Fruit fly (Drosophila melanogaster) whole organism, embryonic: Measurements from ENCODE around the gene CG4593.

ENCODE experiments used
- CG15479 ChIP-seq: fragments of 200-800 bp; sonication (Bioruptor generic); optimal IDR thresholded peaks from 3 replicates; lab custom pipeline; 2019; ENCODE audit warnings: missing biosample characterization, mild to moderate bottlenecking, missing genetic modification characterization, moderate library complexity
- Hsf ChIP-seq: fragments of 200-800 bp; sonication (Bioruptor generic); optimal IDR thresholded peaks from 3 replicates; lab custom pipeline; 2016; ENCODE audit warnings: missing biosample characterization, missing genetic modification characterization
- Vsx1 ChIP-seq: fragments of 200-800 bp; sonication (Bioruptor generic); optimal IDR thresholded peaks from 2 replicates; lab custom pipeline; 2017; ENCODE audit warnings: missing biosample characterization, mild to moderate bottlenecking, missing genetic modification characterization, missing genetic modification reagents
- dysf ChIP-seq: fragments of 200-800 bp; sonication (Bioruptor generic); IDR thresholded peaks from 3 replicates; pipeline ENCODE4 v1.3.6; 2022; ENCODE audit warnings: missing biosample characterization, missing genetic modification characterization
- lola ChIP-seq, 3 experiments: fragments of >200 bp in 2 of 3; fragments of 200-800 bp in 1 of 3; sonication (Bioruptor generic) in 1 of 3; optimal IDR thresholded peaks; 2 replicates each; lab custom pipeline; 2017 to 2019; ENCODE audit warnings: missing biosample characterization in 3 of 3, missing genetic modification characterization in 3 of 3, mild to moderate bottlenecking in 1 of 3, moderate library complexity in 1 of 3
- vvl ChIP-seq: fragments of 200-800 bp; sonication (Bioruptor generic); IDR thresholded peaks from 2 replicates; pipeline ENCODE4 v1.3.6; 2022; ENCODE audit warnings: missing biosample characterization, missing genetic modification characterization

DNA sequence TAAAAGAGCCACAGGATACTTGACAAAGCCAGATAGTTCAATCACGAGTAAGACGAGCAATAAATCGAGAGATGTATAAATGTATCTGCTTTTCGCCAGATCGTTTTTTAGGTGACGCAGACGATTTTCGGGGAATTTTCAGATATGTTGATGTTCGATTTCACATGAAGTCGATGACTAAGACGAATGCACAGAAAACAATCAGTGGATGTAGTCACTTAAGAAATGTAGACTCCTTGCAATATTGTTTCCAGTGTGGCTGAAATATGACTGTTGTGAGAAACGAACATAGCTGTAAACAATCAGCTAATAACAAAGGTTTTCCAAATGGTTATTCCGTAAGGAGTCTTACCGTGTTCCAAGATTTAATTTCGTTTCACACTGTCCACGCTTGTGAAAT, 17.6 kb upstream of the CG4593 start:
- TF ChIP-seq dysf (GFP tag; lab: Robert Waterston, UW) = no peak
- TF ChIP-seq Vsx1 = no peak
- no peak for TF ChIP-seq Hsf (GFP tag; lab: Kevin White, UChicago)
- no peak for TF ChIP-seq CG15479 (GFP tag; lab: Kevin White, UChicago)
- TF ChIP-seq vvl = no peak
- no peak for TF ChIP-seq lola (GFP tag; optimal IDR thresholded peaks at IDR 0.05; lab: Kevin White, UChicago)
